Fruit fly (Drosophila melanogaster): Measurements from ENCODE around the gene mura.

The mura gene

dm6 chr3R:9513052-9513420 is 38.6 kb downstream of the mura start, which contains the start of the genes Ras85D and Rlb1 (continued):
- TF ChIP-seq Fer3 (tag; optimal IDR thresholded peaks at IDR 0.05) (peak; percentile 76), her (GFP tag; optimal IDR thresholded peaks at IDR 0.05) (peak; percentile 76), Side (GFP tag; optimal IDR thresholded peaks at IDR 0.05) (peak; percentile 78), CG2712 (tag; optimal IDR thresholded peaks at IDR 0.05) (peak; percentile 71), CG17568 (GFP tag; optimal IDR thresholded peaks at IDR 0.05) (no peak), sens (GFP tag) (peak; percentile 94), insv (GFP tag; optimal IDR thresholded peaks at IDR 0.05) (peak in 1 of 2 experiments; percentile 62), lab (GFP tag; optimal IDR thresholded peaks at IDR 0.05) (no peak), HmgZ (tag; optimal IDR thresholded peaks at IDR 0.05) (peak; percentile 86), Myb (GFP tag; optimal IDR thresholded peaks at IDR 0.05) (peak; percentile 72), CG32772 (GFP tag; IDR thresholded peaks at IDR 0.05) (no peak), gro (GFP tag; optimal IDR thresholded peaks at IDR 0.05) (peak; percentile 90), CG18476 (GFP tag; optimal IDR thresholded peaks at IDR 0.05) (peak; percentile 69), CG6813 (GFP tag; optimal IDR thresholded peaks at IDR 0.05) (no peak), mirr (GFP tag; optimal IDR thresholded peaks at IDR 0.05) (peak; percentile 69), CG8359 (GFP tag; optimal IDR thresholded peaks at IDR 0.05; ENCODE audit: borderline replicate concordance) (no peak), MBD-R2 (GFP tag; IDR thresholded peaks at IDR 0.05) (no peak), Optix (GFP tag; IDR thresholded peaks at IDR 0.05) (no peak), ind (GFP tag; optimal IDR thresholded peaks at IDR 0.05) (peak; percentile 83), en (GFP tag; optimal IDR thresholded peaks at IDR 0.05) (peak; percentile 18), croc (GFP tag; conservative IDR thresholded peaks at IDR 0.05) (peak; percentile 41; the same call in 2 of the 3 replicates), az2 (GFP tag; optimal IDR thresholded peaks at IDR 0.05) (peak; percentile 63), Atf3 (GFP tag; optimal IDR thresholded peaks at IDR 0.05) (peak; percentile 60), zen2 (GFP tag; IDR thresholded peaks at IDR 0.05; ENCODE audit: partially characterized antibody) (no peak), eve (GFP tag; optimal IDR thresholded peaks at IDR 0.05) (no peak), kah (GFP tag; optimal IDR thresholded peaks at IDR 0.05) (no peak), Med (GFP tag) (peak; percentile 96), CG30403 (GFP tag; optimal IDR thresholded peaks at IDR 0.05) (peak; percentile 88), CG18599 (GFP tag; optimal IDR thresholded peaks at IDR 0.05) (no peak), otp (GFP tag; IDR thresholded peaks at IDR 0.05) (no peak), ham (GFP tag; IDR thresholded peaks at IDR 0.05) (no peak), CG3281 (GFP tag; optimal IDR thresholded peaks at IDR 0.05) (peak; percentile 62), CG33557 (GFP tag; optimal IDR thresholded peaks at IDR 0.05) (peak; percentile 40), CG15601 (tag; optimal IDR thresholded peaks at IDR 0.05) (peak; percentile 75), tx (GFP tag; optimal IDR thresholded peaks at IDR 0.05) (peak; percentile 77), HmgD (GFP tag; optimal IDR thresholded peaks at IDR 0.05) (peak; percentile 94), tio (GFP tag; optimal IDR thresholded peaks at IDR 0.05) (no peak), CG4424 (GFP tag; optimal IDR thresholded peaks at IDR 0.05) (peak; percentile 60), abd-A (tag; optimal IDR thresholded peaks at IDR 0.05) (no peak), ac (GFP tag; optimal IDR thresholded peaks at IDR 0.05) (no peak), jigr1 (GFP tag; IDR thresholded peaks at IDR 0.05) (no peak), hkb (optimal IDR thresholded peaks at IDR 0.05) (peak; percentile 50), hkb (GFP tag; IDR thresholded peaks at IDR 0.05) (no peak), sna (GFP tag; IDR thresholded peaks at IDR 0.05; ENCODE audit: partially characterized antibody) (no peak), mam (GFP tag; optimal IDR thresholded peaks at IDR 0.05) (peak; percentile 89), al (GFP tag; IDR thresholded peaks at IDR 0.05) (no peak), bcd (GFP tag; optimal IDR thresholded peaks at IDR 0.05) (no peak), CG6765 (GFP tag; optimal IDR thresholded peaks at IDR 0.05) (peak; percentile 28), amos (GFP tag; IDR thresholded peaks at IDR 0.05; ENCODE audit: partially characterized antibody) (no peak), CG8924 (tag; optimal IDR thresholded peaks at IDR 0.05) (peak; percentile 76), CG4282 (GFP tag; optimal IDR thresholded peaks at IDR 0.05) (peak; percentile 68), tna (GFP tag; IDR thresholded peaks at IDR 0.05; ENCODE audit: partially characterized antibody) (no peak)
